Worm (Caenorhabditis elegans): ENCODE measurements around the gene F17H10.2.

F17H10.2 gene

ce11 chrX:13091199-13091598, 22.4 kb upstream of the F17H10.2 start:
- TF ChIP-seq unc-62 (GFP tag; optimal IDR thresholded peaks at IDR 0.05 in 1 of 2) (peak in 1 of 2 experiments; percentile 94), unc-62 (tag; optimal IDR thresholded peaks at IDR 0.05) (no peak), nhr-28 (tag; optimal IDR thresholded peaks at IDR 0.05) (no peak)

DNA sequence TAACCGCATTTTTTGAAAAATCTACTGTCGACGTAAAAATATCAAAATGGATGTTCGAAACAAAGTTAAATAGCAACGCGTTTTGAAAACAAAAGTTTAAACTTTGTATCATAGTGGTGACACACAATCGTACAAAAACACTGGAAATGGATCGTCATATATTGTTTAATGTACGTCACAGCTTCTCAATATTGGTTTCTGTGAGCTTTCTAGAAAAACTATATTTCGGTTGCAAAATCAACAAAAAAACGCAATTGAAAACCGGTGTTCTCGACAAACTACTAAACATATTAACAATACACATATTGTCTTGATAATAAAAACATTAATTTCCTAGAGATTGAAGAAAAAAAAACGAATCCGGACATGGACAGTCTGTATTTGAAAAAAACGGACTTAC, 13.2 kb upstream of the F17H10.2 start, which contains the start of gene R03G8.6:
TSS of gene R03G8.6 (minus strand) at position 101 of the 400 bp plus-strand sequence.
- TF ChIP-seq hmg-1.1 (GFP tag; IDR thresholded peaks at IDR 0.05) (no peak), php-3 (GFP tag; IDR thresholded peaks at IDR 0.05) (no peak), nhr-11 (tag; optimal IDR thresholded peaks at IDR 0.05) (no peak), unc-39 (tag; optimal IDR thresholded peaks at IDR 0.05) (no peak), unc-62 (GFP tag; optimal IDR thresholded peaks at IDR 0.05 in 1 of 2) (no peak), unc-62 (tag; optimal IDR thresholded peaks at IDR 0.05) (no peak), spr-3 (GFP tag; optimal IDR thresholded peaks at IDR 0.05) (no peak), T20F7.1 (GFP tag; optimal IDR thresholded peaks at IDR 0.05) (no peak), lir-3 (tag; optimal IDR thresholded peaks at IDR 0.05) (no peak), nhr-237 (tag; optimal IDR thresholded peaks at IDR 0.05) (no peak), ceh-32 (tag; optimal IDR thresholded peaks at IDR 0.05; ENCODE audit: poor library complexity) (no peak), sdz-12 (GFP tag; optimal IDR thresholded peaks at IDR 0.05) (no peak), dpl-1 (GFP tag; optimal IDR thresholded peaks at IDR 0.05) (no peak), lin-38 (GFP tag; IDR thresholded peaks at IDR 0.05) (no peak), snpc-4 (tag; optimal IDR thresholded peaks at IDR 0.05) (no peak), mxl-3 (GFP tag; optimal IDR thresholded peaks at IDR 0.05) (no peak), pqm-1 (tag; optimal IDR thresholded peaks at IDR 0.05) (no peak), nhr-77 (tag; optimal IDR thresholded peaks at IDR 0.05) (no peak), ZK337.2 (GFP tag; IDR thresholded peaks at IDR 0.05) (no peak), nhr-6 (tag; optimal IDR thresholded peaks at IDR 0.05) (no peak), gei-8 (GFP tag; optimal IDR thresholded peaks at IDR 0.05) (no peak)

- TF ChIP-seq F37D6.2 (tag; optimal IDR thresholded peaks at IDR 0.05) = no peak
- TF ChIP-seq unc-62 (GFP tag; optimal IDR thresholded peaks at IDR 0.05 in 1 of 2) = peak in 1 of 2 experiments; percentile 91
- TF ChIP-seq unc-62 (tag; optimal IDR thresholded peaks at IDR 0.05) = no peak
Observed at ce11 chrX:13102838-13103237, 10.7 kb upstream of the F17H10.2 start.

- TF ChIP-seq nhr-25 (tag; optimal IDR thresholded peaks at IDR 0.05; ENCODE audit: borderline replicate concordance, insufficient read depth) (peak; percentile 52), daf-12 (tag; optimal IDR thresholded peaks at IDR 0.05) (no peak), hlh-11 (tag; optimal IDR thresholded peaks at IDR 0.05) (peak; percentile 97), nhr-77 (tag; optimal IDR thresholded peaks at IDR 0.05) (peak; percentile 84), Y5F2A.4 (GFP tag; optimal IDR thresholded peaks at IDR 0.05) (no peak), saeg-2 (GFP tag; IDR thresholded peaks at IDR 0.05) (peak; percentile 50; the same call in 1 of the 2 replicates), T26A8.4 (GFP tag; IDR thresholded peaks at IDR 0.05) (peak; percentile 73), lsy-2 (tag; optimal IDR thresholded peaks at IDR 0.05) (peak in 1 of 2 experiments; percentile 57), dve-1 (tag; optimal IDR thresholded peaks at IDR 0.05; ENCODE audit: insufficient read depth) (peak; percentile 97), ZK337.2 (GFP tag; IDR thresholded peaks at IDR 0.05) (no peak), zip-11 (GFP tag; IDR thresholded peaks at IDR 0.05) (no peak), dmd-9 (GFP tag; IDR thresholded peaks at IDR 0.05) (peak; percentile 85), R02D3.7 (tag; optimal IDR thresholded peaks at IDR 0.05) (no peak), zag-1 (tag; optimal IDR thresholded peaks at IDR 0.05) (no peak), dpl-1 (GFP tag; optimal IDR thresholded peaks at IDR 0.05) (peak; percentile 40), nhr-48 (tag; optimal IDR thresholded peaks at IDR 0.05) (peak; percentile 92), spr-1 (tag; optimal IDR thresholded peaks at IDR 0.05) (peak; percentile 48), zfp-3 (GFP tag; conservative IDR thresholded peaks at IDR 0.05) (peak; percentile 91), mes-2 (tag; optimal IDR thresholded peaks at IDR 0.05; ENCODE audit: poor library complexity, severe bottlenecking) (peak; percentile 91), nhr-10 (tag; optimal IDR thresholded peaks at IDR 0.05) (no peak), lin-1 (GFP tag; IDR thresholded peaks at IDR 0.05) (peak; percentile 90), Y105C5A.15 (GFP tag; IDR thresholded peaks at IDR 0.05) (0 out of 2 replicates have a peak, but pooled peaks have one; percentile 52), nhr-41 (GFP tag; IDR thresholded peaks at IDR 0.05) (peak; percentile 82), nhr-11 (tag; optimal IDR thresholded peaks at IDR 0.05) (peak; percentile 84), madf-9 (GFP tag; conservative IDR thresholded peaks at IDR 0.05) (peak; percentile 65; the same call in 1 of the 2 replicates), dmd-6 (GFP tag; IDR thresholded peaks at IDR 0.05) (peak; percentile 97), lin-39 (tag; optimal IDR thresholded peaks at IDR 0.05) (no peak), snpc-4 (tag; optimal IDR thresholded peaks at IDR 0.05) (no peak)
Observed at ce11 chrX:13104966-13105365, 8.6 kb upstream of the F17H10.2 start, which contains the start of gene F17H10.1. F17H10.1 (plus strand) TSS chrX:13105241.
